Worm (Caenorhabditis elegans): ENCODE measurements around the gene marc-2.

Gene marc-2

DNA sequence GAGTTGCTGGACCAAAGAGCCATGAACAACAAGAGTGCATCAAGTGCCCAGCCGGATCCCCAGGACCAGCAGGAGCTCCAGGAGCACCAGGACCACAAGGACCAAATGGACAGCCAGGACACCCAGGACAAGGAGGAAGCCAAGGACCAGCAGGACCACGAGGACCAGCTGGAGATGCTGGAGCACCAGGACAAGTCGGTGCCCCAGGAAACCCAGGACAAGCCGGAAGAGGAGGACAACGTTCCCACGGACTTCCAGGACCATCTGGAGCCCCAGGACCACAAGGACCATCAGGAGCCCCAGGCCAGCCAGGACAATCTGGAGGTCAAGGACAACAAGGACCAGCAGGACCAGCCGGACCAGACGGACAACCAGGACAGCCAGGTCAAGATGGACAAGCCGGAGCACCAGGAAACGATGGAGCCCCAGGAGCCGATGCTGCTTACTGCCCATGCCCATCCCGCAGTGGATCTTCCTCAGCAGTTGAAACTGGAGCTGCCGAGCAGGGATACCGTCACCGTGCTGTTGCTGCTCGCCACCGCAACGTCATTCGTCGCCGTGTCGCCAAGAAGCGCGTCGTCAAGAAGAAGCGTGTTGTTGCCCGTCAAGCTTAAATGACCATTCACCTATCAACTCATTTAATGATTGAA, 44.7 kb upstream of the marc-2 start:
- TF ChIP-seq ceh-2 (tag; optimal IDR thresholded peaks at IDR 0.05) (no peak), hlh-6 (tag; optimal IDR thresholded peaks at IDR 0.05) (peak; percentile 52), sox-2 (GFP tag; IDR thresholded peaks at IDR 0.05) (no peak), elt-4 (tag; optimal IDR thresholded peaks at IDR 0.05) (peak; percentile 50), elt-2 (tag; optimal IDR thresholded peaks at IDR 0.05) (no peak), C08G9.2 (tag; optimal IDR thresholded peaks at IDR 0.05) (peak; percentile 22), ets-4 (tag; optimal IDR thresholded peaks at IDR 0.05) (no peak)

DNA sequence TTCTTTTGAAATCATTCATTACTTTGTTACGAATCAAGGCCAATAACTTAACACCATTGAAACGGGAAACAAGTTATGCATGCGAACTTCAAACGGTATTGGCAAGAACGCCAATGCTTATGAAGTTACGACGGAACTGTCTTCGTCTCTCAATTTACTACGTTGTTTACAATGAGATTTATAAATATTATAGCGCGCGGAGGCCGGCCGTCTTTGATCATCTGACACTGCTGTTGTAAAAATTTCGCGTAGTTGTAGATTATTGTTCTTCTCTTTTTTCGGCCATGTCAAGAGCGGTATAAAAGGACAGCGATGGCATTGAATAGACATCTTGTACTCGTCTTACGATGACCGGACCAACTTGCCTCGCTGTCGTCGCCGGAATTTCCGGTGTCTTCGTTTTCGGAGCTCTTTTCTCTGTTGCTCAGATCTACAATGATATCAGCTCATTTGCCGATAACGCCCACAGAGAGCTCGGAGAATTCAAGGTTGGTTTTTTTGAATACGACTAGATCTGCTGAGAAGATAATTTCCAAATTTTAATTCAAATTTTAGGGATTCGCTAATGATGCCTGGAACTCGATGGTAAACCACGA, 43.9 kb upstream of the marc-2 start, which contains the start of gene col-39:
Gene col-39, plus strand, starts transcription at position 342 of the 596 bp plus-strand sequence.
- TF ChIP-seq tbx-2 (tag; optimal IDR thresholded peaks at IDR 0.05) = no peak
- TF ChIP-seq sox-2 (GFP tag; IDR thresholded peaks at IDR 0.05) = no peak
- TF ChIP-seq hlh-6 (tag; optimal IDR thresholded peaks at IDR 0.05) = no peak
- no peak for TF ChIP-seq F13H6.1 (tag; optimal IDR thresholded peaks at IDR 0.05)
- TF ChIP-seq fkh-6 (tag; optimal IDR thresholded peaks at IDR 0.05) = no peak
- TF ChIP-seq ama-1 (optimal IDR thresholded peaks at IDR 0.05) = no peak
- TF ChIP-seq ceh-45 (GFP tag; IDR thresholded peaks at IDR 0.05) = no peak
- no peak for TF ChIP-seq elt-2 (tag; optimal IDR thresholded peaks at IDR 0.05)
- no peak for TF ChIP-seq lim-6 (tag; optimal IDR thresholded peaks at IDR 0.05)

DNA sequence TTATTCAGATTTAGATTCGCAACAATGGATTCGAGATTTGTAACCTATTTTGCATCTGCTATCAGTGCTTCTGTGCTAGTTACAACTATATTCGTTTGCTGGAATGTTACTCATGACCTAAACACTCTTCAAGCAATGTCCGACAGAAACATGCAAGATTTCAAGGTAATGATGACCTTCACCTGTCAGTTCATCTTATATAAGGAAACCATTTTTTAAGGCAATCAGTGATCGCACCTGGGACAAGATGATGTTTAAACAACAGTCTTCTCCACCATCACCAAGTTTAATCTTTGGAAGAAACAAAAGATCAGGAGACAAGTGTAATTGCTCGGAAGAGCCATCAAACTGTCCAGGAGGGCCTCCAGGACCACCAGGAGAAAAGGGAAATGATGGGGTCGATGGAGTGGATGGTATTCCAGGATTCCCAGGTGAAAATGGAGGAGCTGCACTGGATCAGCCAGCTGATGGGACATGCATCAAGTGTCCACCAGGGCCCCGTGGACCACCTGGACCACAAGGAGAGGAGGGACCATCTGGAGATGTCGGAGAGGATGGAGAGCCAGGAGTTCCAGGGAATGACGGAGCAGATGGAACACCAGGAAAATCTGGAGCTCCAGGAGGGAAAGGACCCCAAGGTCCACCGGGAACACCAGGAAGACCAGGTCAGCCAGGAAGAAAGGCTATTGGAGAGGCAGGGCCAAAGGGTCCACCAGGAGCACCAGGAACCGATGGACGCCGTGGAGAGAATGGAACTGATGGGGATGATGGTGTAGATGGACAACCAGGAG, 43.0 kb upstream of the marc-2 start, which contains the start of gene col-79:
Gene col-79, plus strand, starts transcription at position 20 of the 791 bp plus-strand sequence.
- TF ChIP-seq hlh-6 (tag; optimal IDR thresholded peaks at IDR 0.05) (peak; percentile 40), pat-9 (tag; optimal IDR thresholded peaks at IDR 0.05) (no peak)

DNA sequence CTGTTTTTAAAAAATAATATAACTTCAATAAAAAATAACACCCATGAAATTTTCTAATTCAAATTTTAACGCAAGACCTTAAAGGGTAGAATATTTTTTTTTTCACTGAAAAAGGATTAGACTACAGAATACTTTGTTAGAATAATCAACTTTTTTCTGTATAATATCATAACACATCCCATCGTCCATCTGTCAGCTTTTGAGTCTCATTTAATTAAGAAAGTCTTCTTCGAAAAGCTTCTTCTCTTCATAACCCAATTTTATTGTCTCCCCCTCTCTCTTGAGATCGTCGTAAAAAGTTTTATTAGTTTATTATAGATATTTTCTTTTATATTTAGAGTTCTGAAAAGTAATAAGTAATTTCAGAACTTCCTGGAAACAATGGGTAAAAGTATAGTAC, 35.3 kb upstream of the marc-2 start:
- no peak for TF ChIP-seq sox-4 (tag; optimal IDR thresholded peaks at IDR 0.05)
- no peak for TF ChIP-seq ceh-30 (tag; optimal IDR thresholded peaks at IDR 0.05)
- peak; percentile 77 for TF ChIP-seq unc-42 (tag; optimal IDR thresholded peaks at IDR 0.05)

DNA sequence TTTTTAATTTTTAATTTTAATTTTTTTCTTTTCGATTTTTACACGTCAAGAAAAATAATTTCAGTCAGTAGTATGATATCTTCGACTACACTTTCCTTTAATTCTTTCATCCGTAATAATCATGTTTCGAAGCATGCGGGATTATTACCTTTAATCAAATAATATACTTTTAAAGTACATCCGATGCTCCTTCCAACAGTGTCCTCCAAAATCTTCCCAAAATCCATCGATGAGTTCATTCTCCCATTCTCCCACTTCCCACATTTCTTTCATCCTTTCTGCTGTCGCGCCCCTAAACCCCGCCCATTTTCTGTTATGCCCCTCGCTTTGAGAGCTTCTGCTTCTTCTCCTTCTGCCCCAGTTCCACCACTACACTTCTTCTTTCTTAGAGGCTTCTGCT, 33.9 kb upstream of the marc-2 start, which contains the start of gene lgc-57:
Gene lgc-57, plus strand, starts transcription at position 301 of the 400 bp plus-strand sequence.
- no peak for TF ChIP-seq K09A11.1 (tag; optimal IDR thresholded peaks at IDR 0.05; ENCODE audit: insufficient read depth)
- no peak for TF ChIP-seq dve-1 (tag; optimal IDR thresholded peaks at IDR 0.05)
- no peak for TF ChIP-seq pha-2 (tag; optimal IDR thresholded peaks at IDR 0.05)
- TF ChIP-seq ceh-19 (GFP tag; optimal IDR thresholded peaks at IDR 0.05) = no peak
- TF ChIP-seq che-1 (tag; optimal IDR thresholded peaks at IDR 0.05) = no peak
- TF ChIP-seq fax-1 (tag; optimal IDR thresholded peaks at IDR 0.05) = no peak

DNA sequence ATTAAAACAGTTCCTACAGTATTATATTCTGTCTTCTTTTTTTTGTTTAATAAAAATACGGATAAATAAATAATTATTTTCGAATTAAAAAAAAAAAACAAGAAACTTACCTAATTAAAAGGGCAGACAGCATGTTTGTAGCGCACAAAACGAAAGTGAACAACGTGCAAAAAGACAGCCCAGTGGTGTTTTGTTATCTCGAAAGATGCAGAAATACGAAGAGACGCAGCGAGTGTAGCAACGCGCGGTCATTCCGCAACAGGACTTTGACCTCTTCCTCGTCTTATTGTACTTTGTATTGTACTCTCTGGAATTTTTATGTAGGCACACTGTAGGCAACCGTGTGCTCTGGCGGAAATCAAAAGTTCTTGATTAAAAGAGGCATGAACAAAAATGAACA, 32.9 kb upstream of the marc-2 start, which contains the start of gene gbh-1:
Gene gbh-1, minus strand, starts transcription at position 149 of the 400 bp plus-strand sequence.
- TF ChIP-seq pha-2 (tag; optimal IDR thresholded peaks at IDR 0.05) = no peak
- TF ChIP-seq elt-2 (tag; optimal IDR thresholded peaks at IDR 0.05) = peak; percentile 17

DNA sequence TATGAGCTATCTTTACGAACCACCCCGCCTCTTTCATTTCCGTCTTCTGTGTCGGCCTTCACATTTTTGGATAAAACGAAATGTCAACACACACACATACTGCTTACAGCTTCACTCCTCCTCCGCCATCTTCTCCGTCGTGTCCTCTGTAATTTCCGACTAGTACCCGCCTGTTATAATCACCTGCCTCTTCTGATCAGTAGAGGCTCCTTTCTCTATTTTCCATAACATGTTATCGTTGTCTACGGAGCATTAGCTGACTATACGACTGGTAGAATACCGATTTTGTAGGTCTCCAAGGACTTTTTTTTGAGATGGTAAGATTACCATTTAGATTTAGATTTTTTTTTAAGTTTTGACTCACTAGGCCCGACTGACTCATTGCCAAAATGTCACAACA, 24.2 kb upstream of the marc-2 start:
- no peak for TF ChIP-seq syd-9 (tag; optimal IDR thresholded peaks at IDR 0.05)
- TF ChIP-seq nhr-11 (tag; optimal IDR thresholded peaks at IDR 0.05) = no peak
- TF ChIP-seq ceh-2 (tag; optimal IDR thresholded peaks at IDR 0.05) = no peak
- no peak for TF ChIP-seq unc-3 (GFP tag; conservative IDR thresholded peaks at IDR 0.05)
- no peak for TF ChIP-seq unc-3 (tag; optimal IDR thresholded peaks at IDR 0.05)
- TF ChIP-seq ztf-16 (tag; optimal IDR thresholded peaks at IDR 0.05) = no peak
- TF ChIP-seq fax-1 (tag; optimal IDR thresholded peaks at IDR 0.05) = no peak
- TF ChIP-seq K09A11.1 (tag; optimal IDR thresholded peaks at IDR 0.05; ENCODE audit: insufficient read depth) = no peak
- TF ChIP-seq fkh-10 (GFP tag; optimal IDR thresholded peaks at IDR 0.05) = no peak
- no peak for TF ChIP-seq npax-4 (tag; optimal IDR thresholded peaks at IDR 0.05)
- no peak for TF ChIP-seq lin-11 (tag; optimal IDR thresholded peaks at IDR 0.05)
- no peak for TF ChIP-seq sox-2 (GFP tag; IDR thresholded peaks at IDR 0.05)

All from whole organism, late embryonic.